Worm (Caenorhabditis elegans): ENCODE measurements around the gene K10H10.5.
A peak's percentile ranks its signal among the peaks of the same experiment; 100 is the strongest.

Gene K10H10.5

ce11 chrII:14496809-14497208, 4.7 kb upstream of the K10H10.5 start (continued):
- TF ChIP-seq rpc-1 (optimal IDR thresholded peaks at IDR 0.05) (peak; percentile 93), rpc-1 (tag; optimal IDR thresholded peaks at IDR 0.05) (peak; percentile 98), chd-7 (tag; optimal IDR thresholded peaks at IDR 0.05) (peak; percentile 92), attf-5 (GFP tag; optimal IDR thresholded peaks at IDR 0.05) (peak; percentile 92), B0019.2 (GFP tag; conservative IDR thresholded peaks at IDR 0.05) (peak; percentile 42; the same call in 1 of the 2 replicates), ama-1 (optimal IDR thresholded peaks at IDR 0.05) (peak; percentile 9), ama-1 (GFP tag; optimal IDR thresholded peaks at IDR 0.05) (peak; percentile 46 to 95), fkh-3 (tag; optimal IDR thresholded peaks at IDR 0.05) (peak; percentile 94), ceh-58 (GFP tag; IDR thresholded peaks at IDR 0.05) (0 out of 2 replicates have a peak, but pooled peaks have one; percentile 75), xnd-1 (tag; optimal IDR thresholded peaks at IDR 0.05) (no peak), let-526 (GFP tag; IDR thresholded peaks at IDR 0.05) (peak; percentile 55; the same call in 1 of the 2 replicates), T07F8.4 (tag; optimal IDR thresholded peaks at IDR 0.05) (peak; percentile 91), F22D6.2 (tag; optimal IDR thresholded peaks at IDR 0.05) (peak; percentile 42), F10E7.11 (tag; optimal IDR thresholded peaks at IDR 0.05) (peak; percentile 70), pbrm-1 (GFP tag; IDR thresholded peaks at IDR 0.05) (peak; percentile 72; the same call in 1 of the 2 replicates), madf-3 (GFP tag; IDR thresholded peaks at IDR 0.05) (0 out of 2 replicates have a peak, but pooled peaks have one; percentile 11), ceh-79 (tag; optimal IDR thresholded peaks at IDR 0.05) (peak; percentile 58), F57A8.1 (GFP tag; optimal IDR thresholded peaks at IDR 0.05) (peak; percentile 92), K11D2.4 (GFP tag; IDR thresholded peaks at IDR 0.05) (peak; percentile 83), ccch-3 (GFP tag; optimal IDR thresholded peaks at IDR 0.05) (no peak), tlf-1 (GFP tag; optimal IDR thresholded peaks at IDR 0.05) (peak; percentile 60), snpc-1.3 (tag; optimal IDR thresholded peaks at IDR 0.05; ENCODE audit: insufficient read depth) (peak; percentile 92), gei-17 (GFP tag; optimal IDR thresholded peaks at IDR 0.05) (peak; percentile 59), C06A6.2 (GFP tag; conservative IDR thresholded peaks at IDR 0.05) (peak; percentile 66), hrde-1 (tag; optimal IDR thresholded peaks at IDR 0.05; ENCODE audit: borderline replicate concordance) (peak; percentile 80), Y79H2A.3 (GFP tag; conservative IDR thresholded peaks at IDR 0.05) (no peak; the same call in 1 of the 2 replicates), nhr-27 (tag; optimal IDR thresholded peaks at IDR 0.05) (no peak), pha-4 (tag; optimal IDR thresholded peaks at IDR 0.05) (no peak), hsf-1 (GFP tag; IDR thresholded peaks at IDR 0.05) (peak; percentile 71; the same call in 1 of the 2 replicates), snpc-1.1 (tag; optimal IDR thresholded peaks at IDR 0.05; ENCODE audit: insufficient read depth) (peak; percentile 86), aptf-3 (GFP tag; IDR thresholded peaks at IDR 0.05) (0 out of 2 replicates have a peak, but pooled peaks have one; percentile 70), Y53F4B.3 (GFP tag; IDR thresholded peaks at IDR 0.05) (no peak; the same call in 1 of the 2 replicates), D2030.7 (GFP tag; IDR thresholded peaks at IDR 0.05) (peak; percentile 84), bed-1 (GFP tag; IDR thresholded peaks at IDR 0.05) (no peak), F33H1.4 (GFP tag; IDR thresholded peaks at IDR 0.05) (peak; percentile 54), egl-18 (GFP tag; IDR thresholded peaks at IDR 0.05) (no peak), sea-2 (GFP tag; IDR thresholded peaks at IDR 0.05) (peak; percentile 86; the same call in 1 of the 2 replicates), dpff-1 (tag; optimal IDR thresholded peaks at IDR 0.05) (no peak), mes-4 (tag; optimal IDR thresholded peaks at IDR 0.05) (peak; percentile 84), him-1 (tag; optimal IDR thresholded peaks at IDR 0.05) (peak; percentile 95), madf-8 (GFP tag; conservative IDR thresholded peaks at IDR 0.05) (peak; percentile 36; the same call in 1 of the 2 replicates), tbp1 (GFP tag; optimal IDR thresholded peaks at IDR 0.05) (peak; percentile 99), lin-54 (GFP tag; optimal IDR thresholded peaks at IDR 0.05) (peak; percentile 86), ceh-40 (GFP tag; IDR thresholded peaks at IDR 0.05) (peak; percentile 85), ceh-91 (GFP tag; IDR thresholded peaks at IDR 0.05) (peak; percentile 23; the same call in 1 of the 2 replicates), B0336.3 (GFP tag; IDR thresholded peaks at IDR 0.05) (peak; percentile 87), hmg-20 (GFP tag; IDR thresholded peaks at IDR 0.05) (peak; percentile 78; the same call in 1 of the 2 replicates), B0261.1 (tag; optimal IDR thresholded peaks at IDR 0.05) (peak; percentile 93), lir-1 (GFP tag; conservative IDR thresholded peaks at IDR 0.05) (peak; percentile 67)
